Fruit fly (Drosophila melanogaster): Measurements from ENCODE around the gene GMF.

Gene GMF

DNA sequence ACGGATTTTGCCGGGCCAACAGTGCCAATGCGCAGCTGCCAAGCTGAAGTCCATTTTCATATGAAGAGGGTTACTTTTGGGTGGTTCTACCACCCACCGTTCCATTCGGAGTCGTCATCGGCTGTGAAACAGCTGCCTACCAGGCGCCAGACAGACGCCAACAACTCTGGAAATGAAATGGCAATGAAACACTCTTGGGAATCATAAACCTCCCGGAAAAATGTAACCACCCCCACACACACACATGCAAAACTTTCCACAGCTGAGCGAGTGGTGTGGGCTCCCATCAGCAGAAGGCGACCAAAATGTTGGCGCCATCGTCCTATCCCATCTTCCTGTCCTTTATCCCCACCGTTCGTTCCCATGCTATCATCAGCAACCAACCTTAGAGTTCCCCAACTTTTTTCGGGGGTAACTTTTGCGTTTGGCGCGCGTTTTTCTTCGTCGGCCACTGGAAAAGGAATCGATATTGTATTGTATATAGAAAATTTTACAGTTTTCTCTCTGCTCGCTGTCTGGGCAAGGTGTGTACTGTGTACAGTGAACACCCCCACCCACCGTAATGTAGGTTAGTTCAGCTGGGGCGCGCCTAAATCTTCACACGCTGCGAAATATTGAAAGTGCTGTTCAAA is 27.5 kb downstream of the GMF start (continued):
- TF ChIP-seq lov (optimal IDR thresholded peaks at IDR 0.05), result no peak
- TF ChIP-seq lov (GFP tag; IDR thresholded peaks at IDR 0.05), result no peak
- peak; percentile 98 for TF ChIP-seq pfk (GFP tag; optimal IDR thresholded peaks at IDR 0.05)
- TF ChIP-seq trh (GFP tag; optimal IDR thresholded peaks at IDR 0.05), result no peak
- peak; percentile 92 for TF ChIP-seq abd-A (tag; optimal IDR thresholded peaks at IDR 0.05)
- peak; percentile 25 for TF ChIP-seq cg (GFP tag; optimal IDR thresholded peaks at IDR 0.05)
- TF ChIP-seq wdn (GFP tag; IDR thresholded peaks at IDR 0.05), result no peak
- no peak for TF ChIP-seq CG2889 (GFP tag; IDR thresholded peaks at IDR 0.05)
- TF ChIP-seq cato (GFP tag; optimal IDR thresholded peaks at IDR 0.05; ENCODE audit: borderline replicate concordance), result no peak
- TF ChIP-seq Trl (optimal IDR thresholded peaks at IDR 0.05), result peak in 1 of 2 experiments; percentile 2
- TF ChIP-seq Trl (GFP tag; optimal IDR thresholded peaks at IDR 0.05), result no peak

DNA sequence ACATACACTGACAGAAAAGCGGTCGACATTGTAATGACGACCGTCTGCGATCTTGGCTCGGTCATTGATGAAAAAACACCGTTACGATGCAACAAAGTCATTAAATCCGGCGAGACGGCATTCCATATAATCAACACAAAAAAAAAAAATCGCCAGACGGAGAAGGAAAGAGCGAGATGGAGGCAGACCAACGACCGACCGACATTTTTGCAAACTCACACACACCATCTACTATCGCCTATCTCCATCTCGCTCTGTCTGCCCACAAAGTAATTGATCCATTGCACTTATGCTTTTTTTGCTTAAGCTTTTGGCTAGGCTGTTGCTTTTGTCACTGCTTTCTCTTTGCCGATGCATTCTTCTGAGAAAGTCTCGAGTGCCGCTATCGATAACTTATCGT is 28.7 kb downstream of the GMF start:
- TF ChIP-seq Ets65A (GFP tag) (peak; percentile 66), zen (tag; optimal IDR thresholded peaks at IDR 0.05) (peak; percentile 70), CTCF (GFP tag; optimal IDR thresholded peaks at IDR 0.05) (no peak)

DNA sequence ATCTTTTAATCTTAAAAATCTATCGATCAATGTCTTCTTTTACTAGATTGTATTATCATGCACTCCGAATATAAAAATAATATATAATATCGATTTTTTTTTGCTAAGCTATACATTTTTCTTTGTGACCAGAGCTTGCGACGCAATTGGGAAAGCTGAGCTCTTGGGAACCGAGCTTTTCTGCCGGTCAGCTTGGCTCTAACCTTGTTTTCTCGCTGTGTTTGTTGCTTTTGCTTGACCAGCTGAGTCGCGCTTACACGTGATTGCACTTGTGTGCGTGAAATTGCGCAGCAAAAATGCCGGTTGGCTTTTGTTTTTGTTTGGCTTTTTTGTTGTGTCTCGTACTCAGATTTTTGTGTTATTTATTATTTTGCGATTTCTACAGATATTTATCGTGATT is 29.3 kb downstream of the GMF start:
- no peak for TF ChIP-seq stc (GFP tag; IDR thresholded peaks at IDR 0.05)
- TF ChIP-seq CG4360 (GFP tag; IDR thresholded peaks at IDR 0.05), result 0 out of 2 replicates have a peak, but pooled peaks have one; percentile 6
- peak in 1 of 2 experiments; percentile 12 for TF ChIP-seq crp (GFP tag; optimal IDR thresholded peaks at IDR 0.05)
- TF ChIP-seq sug (tag; optimal IDR thresholded peaks at IDR 0.05), result peak; percentile 1
- no peak for TF ChIP-seq CG14441 (GFP tag; IDR thresholded peaks at IDR 0.05)
- peak; percentile 44; the same call in 1 of the 2 replicates for TF ChIP-seq onecut (GFP tag; IDR thresholded peaks at IDR 0.05)
- TF ChIP-seq CG17361 (GFP tag; IDR thresholded peaks at IDR 0.05), result no peak
- peak; percentile 9; the same call in 1 of the 3 replicates for TF ChIP-seq CG34422 (GFP tag; IDR thresholded peaks at IDR 0.05)
- peak; percentile 77 for TF ChIP-seq CG13624 (GFP tag; optimal IDR thresholded peaks at IDR 0.05)
- no peak for TF ChIP-seq Hr3 (GFP tag; optimal IDR thresholded peaks at IDR 0.05)
- no peak for TF ChIP-seq prd (optimal IDR thresholded peaks at IDR 0.05)
- TF ChIP-seq prd (GFP tag; IDR thresholded peaks at IDR 0.05), result no peak
- peak; percentile 85; the same call in 1 of the 4 replicates for TF ChIP-seq chinmo (GFP tag; IDR thresholded peaks at IDR 0.05; ENCODE audit: partially characterized antibody)
- TF ChIP-seq sens (GFP tag), result peak; percentile 20
- TF ChIP-seq cg (GFP tag; optimal IDR thresholded peaks at IDR 0.05), result peak; percentile 1
- TF ChIP-seq pfk (GFP tag; optimal IDR thresholded peaks at IDR 0.05), result peak; percentile 33

DNA sequence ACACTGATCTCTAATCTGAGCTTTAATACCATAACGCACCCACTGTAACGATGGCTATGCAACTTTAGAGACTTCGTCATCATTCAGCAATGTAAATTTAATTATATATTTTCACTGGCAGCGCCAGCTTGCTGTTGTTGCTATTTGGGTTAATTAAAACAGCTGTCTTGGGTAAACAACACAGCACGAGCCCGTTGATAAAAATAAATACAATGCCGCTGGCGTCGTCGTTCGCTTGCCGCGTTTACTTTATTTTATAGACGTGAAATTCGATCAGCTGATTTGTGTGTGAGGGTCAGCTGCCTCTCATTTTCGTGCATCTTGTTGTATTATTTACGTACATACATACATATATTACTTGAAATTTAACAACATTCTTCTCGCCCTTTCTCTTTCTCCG is 30.0 kb downstream of the GMF start:
- TF ChIP-seq Fer3 (tag; optimal IDR thresholded peaks at IDR 0.05) (peak; percentile 8), wdn (GFP tag; IDR thresholded peaks at IDR 0.05) (0 out of 2 replicates have a peak, but pooled peaks have one; percentile 7), CoRest (tag; optimal IDR thresholded peaks at IDR 0.05) (peak; percentile 8), CG1832 (GFP tag; optimal IDR thresholded peaks at IDR 0.05) (no peak), lab (GFP tag; optimal IDR thresholded peaks at IDR 0.05) (peak; percentile 80), Ets65A (GFP tag) (no peak), dmrt11E (tag; optimal IDR thresholded peaks at IDR 0.05) (peak; percentile 1), schlank (tag; optimal IDR thresholded peaks at IDR 0.05) (no peak), CG31365 (tag; optimal IDR thresholded peaks at IDR 0.05) (peak; percentile 30), CG8089 (GFP tag; optimal IDR thresholded peaks at IDR 0.05) (no peak), abd-A (tag; optimal IDR thresholded peaks at IDR 0.05) (peak; percentile 51), ash1 (GFP tag; optimal IDR thresholded peaks at IDR 0.05) (peak; percentile 48), D19A (tag; optimal IDR thresholded peaks at IDR 0.05) (peak; percentile 1), chm (GFP tag; IDR thresholded peaks at IDR 0.05) (peak; percentile 39; the same call in 1 of the 2 replicates), nerfin-1 (tag; optimal IDR thresholded peaks at IDR 0.05) (peak; percentile 2), slp2 (GFP tag; optimal IDR thresholded peaks at IDR 0.05) (no peak), chinmo (GFP tag; IDR thresholded peaks at IDR 0.05; ENCODE audit: partially characterized antibody) (peak; percentile 61; the same call in 2 of the 4 replicates), lmd (GFP tag; IDR thresholded peaks at IDR 0.05) (no peak), CG1603 (tag; optimal IDR thresholded peaks at IDR 0.05) (peak; percentile 43), CG17568 (GFP tag; optimal IDR thresholded peaks at IDR 0.05) (peak; percentile 49), D (optimal IDR thresholded peaks at IDR 0.05) (no peak), D (GFP tag; optimal IDR thresholded peaks at IDR 0.05) (peak; percentile 15), HmgZ (tag; optimal IDR thresholded peaks at IDR 0.05) (peak; percentile 16)

Measured in whole organism, embryonic.